Fruit fly (Drosophila melanogaster): ENCODE measurements around the gene CG42342.

dm6 chr3R:16615009-16615408 lies 112.4 kb downstream of the CG42342 start, which contains the start of gene CG17562:
- TF ChIP-seq Dll (optimal IDR thresholded peaks at IDR 0.05) (no peak), psq (optimal IDR thresholded peaks at IDR 0.05) (no peak), CG8478 (optimal IDR thresholded peaks at IDR 0.05) (no peak), EcR (GFP tag; optimal IDR thresholded peaks at IDR 0.05) (no peak), pan (optimal IDR thresholded peaks at IDR 0.05) (no peak), usp (GFP tag; optimal IDR thresholded peaks at IDR 0.05) (no peak)
